Worm (Caenorhabditis elegans) whole organism, L1 larva: Measurements from ENCODE around the gene rod-1.

Experiments used
- C04F5.9 ChIP-seq: sonication (generic microtip); optimal IDR thresholded peaks from 2 replicates; lab custom pipeline; 2016; ENCODE audit warnings: missing genetic modification characterization, missing compliant biosample characterization
- C16A3.4 ChIP-seq: fragments of 150-350 bp; optimal IDR thresholded peaks from 2 replicates; lab custom pipeline; 2014; ENCODE audit warnings: missing biosample characterization, missing genetic modification characterization
- F16B12.6 ChIP-seq: fragments of 150-350 bp; optimal IDR thresholded peaks from 2 replicates; lab custom pipeline; 2014; ENCODE audit warnings: missing biosample characterization, missing genetic modification characterization
- Y116A8C.19 ChIP-seq: sonication (generic microtip); optimal IDR thresholded peaks from 2 replicates; lab custom pipeline; 2016; ENCODE audit warnings: missing compliant biosample characterization, missing genetic modification characterization, borderline replicate concordance
- aly-2 ChIP-seq: fragments of 150-350 bp; optimal IDR thresholded peaks from 2 replicates; lab custom pipeline; 2014; ENCODE audit warnings: missing biosample characterization, missing genetic modification characterization
- ceh-8 ChIP-seq: fragments of 200-800 bp; sonication (Bioruptor generic); optimal IDR thresholded peaks from 2 replicates; lab custom pipeline; 2018; ENCODE audit warnings: mild to moderate bottlenecking, missing genetic modification characterization, moderate library complexity, missing compliant biosample characterization
- ceh-82 ChIP-seq, 3 experiments: fragments of 150-350 bp in 1 of 3; sonication (generic microtip) in 2 of 3; optimal IDR thresholded peaks; 2 replicates each; lab custom pipeline; 2014 to 2017; ENCODE audit warnings: missing biosample characterization in 3 of 3, missing genetic modification characterization in 3 of 3
- dpl-1 ChIP-seq, 3 experiments: fragments of 150-350 bp in 2 of 3; sonication (generic microtip) in 1 of 3; optimal IDR thresholded peaks; 2 replicates each; lab custom pipeline; 2014 to 2017; ENCODE audit warnings: missing biosample characterization in 3 of 3, missing genetic modification characterization in 3 of 3, missing genetic modification reagents in 3 of 3
- dsc-1 ChIP-seq: sonication (generic microtip); optimal IDR thresholded peaks from 2 replicates; lab custom pipeline; 2016; ENCODE audit warnings: mild to moderate bottlenecking, missing genetic modification characterization, missing compliant biosample characterization
- efl-1 ChIP-seq, 4 experiments: fragments of 150-350 bp; optimal IDR thresholded peaks in 3 of 4; peaks in 1 of 4; 1 replicate in 1 of 4; 2 replicates in 3 of 4; lab custom pipeline; 2014; ENCODE audit warnings: missing biosample characterization in 2 of 4, missing genetic modification characterization in 2 of 4, missing genetic modification reagents in 2 of 4
- elt-2 ChIP-seq: sonication (generic microtip); optimal IDR thresholded peaks from 2 replicates; lab custom pipeline; 2016; ENCODE audit warnings: missing genetic modification characterization, mild to moderate bottlenecking, inconsistent platforms, missing compliant biosample characterization, missing genetic modification reagents
- elt-3 ChIP-seq, 6 experiments: fragments of 150-350 bp in 1 of 6; sonication (generic microtip); optimal IDR thresholded peaks; 2 replicates each; lab custom pipeline; 2017 to 2018; ENCODE audit warnings: missing biosample characterization in 6 of 6, missing genetic modification characterization in 6 of 6, inconsistent platforms in 1 of 6
- fkh-10 ChIP-seq: sonication (generic microtip); optimal IDR thresholded peaks from 2 replicates; lab custom pipeline; 2017; ENCODE audit warnings: missing biosample characterization, missing genetic modification reagents, missing genetic modification characterization
- fos-1 ChIP-seq: fragments of 150-350 bp; optimal IDR thresholded peaks from 2 replicates; lab custom pipeline; 2014; ENCODE audit warnings: missing biosample characterization, missing genetic modification characterization
- grh-1 ChIP-seq: fragments of 200-800 bp; sonication (Bioruptor generic); IDR thresholded peaks from 2 replicates; pipeline ENCODE4 v1.3.6; 2022; ENCODE audit warnings: missing genetic modification reagents, missing genetic modification characterization, missing compliant biosample characterization
- hpl-2 ChIP-seq: fragments of 150-350 bp; optimal IDR thresholded peaks from 2 replicates; lab custom pipeline; 2014; ENCODE audit warnings: missing biosample characterization, missing genetic modification reagents, missing genetic modification characterization
- jun-1 ChIP-seq: fragments of 150-350 bp; optimal IDR thresholded peaks from 2 replicates; lab custom pipeline; 2014; ENCODE audit warnings: missing biosample characterization, missing genetic modification reagents, missing genetic modification characterization
- lin-14 ChIP-seq: fragments of 200-800 bp; sonication (Bioruptor generic); optimal IDR thresholded peaks from 2 replicates; lab custom pipeline; 2018; ENCODE audit warnings: mild to moderate bottlenecking, missing genetic modification characterization, moderate library complexity, missing compliant biosample characterization
- lin-15B ChIP-seq: fragments of 150-350 bp; sonication (generic microtip); optimal IDR thresholded peaks from 3 replicates; lab custom pipeline; 2014; ENCODE audit warnings: missing biosample characterization, missing genetic modification characterization
- lin-35 ChIP-seq, 2 experiments: fragments of 150-350 bp; optimal IDR thresholded peaks; 2 replicates each; lab custom pipeline; 2014; ENCODE audit warnings: missing biosample characterization in 2 of 2, missing genetic modification characterization in 2 of 2, missing genetic modification reagents in 2 of 2
- lin-39 ChIP-seq: fragments of 150-350 bp; optimal IDR thresholded peaks from 2 replicates; lab custom pipeline; 2014; ENCODE audit warnings: missing biosample characterization, missing genetic modification reagents, missing genetic modification characterization
- mab-9 ChIP-seq: fragments of 200-800 bp; sonication (Bioruptor generic); IDR thresholded peaks from 2 replicates; pipeline ENCODE4 v1.3.6; 2022; ENCODE audit warnings: missing genetic modification reagents, missing genetic modification characterization, missing compliant biosample characterization
- nhr-11 ChIP-seq: fragments of 150-350 bp; optimal IDR thresholded peaks from 2 replicates; lab custom pipeline; 2014; ENCODE audit warnings: missing biosample characterization, missing genetic modification characterization
- nhr-71 ChIP-seq: sonication (generic microtip); optimal IDR thresholded peaks from 2 replicates; lab custom pipeline; 2016; ENCODE audit warnings: mild to moderate bottlenecking, missing genetic modification characterization, moderate library complexity, missing compliant biosample characterization
- nhr-76 ChIP-seq: sonication (generic microtip); optimal IDR thresholded peaks from 2 replicates; lab custom pipeline; 2017; ENCODE audit warnings: missing biosample characterization, missing genetic modification characterization
- nhr-85 ChIP-seq: sonication (generic microtip); peaks from one replicate; lab custom pipeline; 2016; ENCODE audit warnings: missing genetic modification characterization, inconsistent platforms, missing compliant biosample characterization
- nhr-90 ChIP-seq: sonication (generic microtip); optimal IDR thresholded peaks from 2 replicates; lab custom pipeline; 2016; ENCODE audit warnings: mild to moderate bottlenecking, missing genetic modification characterization, missing compliant biosample characterization; ENCODE audit not compliant: poor library complexity
- sup-37 ChIP-seq: fragments of 200-800 bp; sonication (Bioruptor generic); optimal IDR thresholded peaks from 2 replicates; lab custom pipeline; 2018; ENCODE audit warnings: mild to moderate bottlenecking, missing genetic modification characterization, missing compliant biosample characterization
- tbx-2 ChIP-seq: sonication (generic microtip); optimal IDR thresholded peaks from 2 replicates; lab custom pipeline; 2016; ENCODE audit warnings: missing genetic modification characterization, missing compliant biosample characterization

The rod-1 gene

DNA sequence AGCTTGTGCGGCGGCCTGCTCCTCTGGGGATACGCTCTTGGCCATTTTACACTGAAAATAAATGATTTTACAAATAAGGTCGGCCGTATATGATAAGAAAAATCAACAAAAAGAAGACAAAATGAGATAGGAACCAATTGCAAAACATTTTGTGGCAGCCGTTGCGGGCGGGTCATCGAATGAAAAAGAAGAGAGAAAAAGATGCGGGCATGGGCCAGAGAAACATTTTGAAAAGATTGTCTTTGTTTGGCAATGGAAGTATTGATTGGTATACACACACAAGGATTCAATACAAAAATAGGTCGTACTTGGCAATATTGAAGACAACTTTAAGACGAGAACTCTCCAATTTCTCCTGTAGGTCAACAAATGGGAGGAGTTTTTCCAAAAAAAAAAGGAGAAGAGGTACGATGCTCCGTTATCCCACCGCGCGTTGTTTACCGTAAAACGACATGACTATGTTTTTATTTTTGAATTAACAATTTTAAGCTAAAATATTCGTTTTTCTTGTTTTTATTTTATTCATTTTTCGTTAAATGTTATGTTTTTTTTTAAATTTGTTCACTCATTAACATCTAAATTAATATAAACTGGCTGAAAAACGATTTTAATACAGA is 34.5 kb downstream of the rod-1 start, which contains the start of the genes plc-4 and R05G6.4 (continued):
- peak; percentile 52 for TF ChIP-seq nhr-90
- TF ChIP-seq lin-14, result peak; percentile 48
- TF ChIP-seq fos-1 (tag; lab: Kevin White, UChicago), result no peak
- TF ChIP-seq lin-15B (tag; lab: Kevin White, UChicago), result no peak
- TF ChIP-seq tbx-2, result peak; percentile 38
- TF ChIP-seq dpl-1 (GFP tag; optimal IDR thresholded peaks at IDR 0.05; lab: Kevin White, UChicago), result peak; percentile 37 to 59 (median 55)

DNA sequence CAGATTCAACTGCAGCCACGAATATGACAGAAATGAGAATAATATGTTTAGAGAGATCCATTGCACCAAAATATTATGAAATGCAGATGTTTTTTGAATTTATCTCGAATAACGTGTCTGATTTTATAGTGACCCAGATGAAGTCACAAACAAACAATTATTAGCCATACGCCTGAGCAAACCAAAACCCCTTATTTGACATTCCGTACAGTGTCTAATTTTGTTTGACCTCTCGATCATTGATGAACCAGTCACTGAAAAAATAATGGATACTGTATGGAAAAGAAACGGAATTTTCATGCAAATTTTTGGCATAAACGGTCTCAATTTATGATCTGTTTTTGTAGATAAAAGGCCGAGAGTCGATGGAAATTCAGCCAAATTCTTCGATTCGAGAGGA is 37.9 kb downstream of the rod-1 start, which contains the start of the genes R05G6.9 and R05G6.3:
Gene R05G6.9 (minus strand): TSS at position 101 of the 400 bp plus-strand sequence.
Gene R05G6.3 (plus strand): TSS at position 386 of the 400 bp plus-strand sequence.
- no peak for TF ChIP-seq lin-39
- no peak for TF ChIP-seq jun-1 (tag; lab: Kevin White, UChicago)
- TF ChIP-seq, all 84 proteins: peak for 0

DNA sequence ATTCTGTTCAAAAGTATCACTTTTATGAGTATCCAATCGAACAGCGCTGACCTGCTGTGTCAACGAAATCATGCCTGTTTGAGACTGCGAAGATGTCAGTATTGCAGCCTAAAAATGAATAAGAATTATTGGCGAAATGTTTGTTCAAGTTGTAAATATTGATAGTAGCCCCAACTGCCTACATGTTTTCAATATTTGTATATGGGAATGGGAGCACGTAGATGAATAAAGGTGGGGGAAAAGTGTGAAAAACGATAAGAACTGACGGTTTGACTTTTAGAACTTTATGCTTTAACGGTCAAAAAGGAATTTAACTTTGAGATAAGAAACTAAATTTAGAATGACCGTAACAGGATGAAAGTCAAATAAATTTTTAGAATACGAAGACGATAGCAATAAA is 42.0 kb downstream of the rod-1 start:
- no peak for TF ChIP-seq efl-1 (optimal IDR thresholded peaks at IDR 0.05; lab: Kevin White, UChicago)
- peak in 1 of 2 experiments; percentile 68 for TF ChIP-seq efl-1 (GFP tag; optimal IDR thresholded peaks at IDR 0.05 in 1 of 2; lab: Kevin White, UChicago)
- no peak for TF ChIP-seq ceh-82 (tag; optimal IDR thresholded peaks at IDR 0.05; lab: Kevin White, UChicago)
- TF ChIP-seq lin-35 (GFP tag; optimal IDR thresholded peaks at IDR 0.05; lab: Kevin White, UChicago), result peak in 1 of 2 experiments; percentile 2
- TF ChIP-seq, all 84 proteins: peak for 2

DNA sequence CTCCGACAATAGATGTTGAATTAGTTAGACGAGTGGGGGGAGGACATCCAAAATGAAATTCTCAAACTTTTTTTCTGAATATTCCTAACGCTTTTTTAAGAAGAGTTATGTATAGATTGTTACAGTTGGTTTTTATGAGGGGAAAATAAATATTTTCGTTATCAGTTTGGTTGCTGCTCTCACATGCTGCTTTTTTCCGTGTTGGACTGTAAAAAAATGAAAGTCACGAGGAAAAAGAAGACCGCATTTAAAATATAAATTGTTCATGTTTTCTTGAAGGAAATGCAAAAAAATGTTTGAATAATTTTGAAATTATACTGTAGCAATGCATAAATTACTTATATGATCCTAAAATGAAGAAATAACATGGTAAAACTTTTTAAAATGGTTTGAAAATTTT is 42.6 kb downstream of the rod-1 start:
- TF ChIP-seq Y116A8C.19 (tag; lab: Kevin White, UChicago), result no peak
- TF ChIP-seq elt-2 (tag; lab: Kevin White, UChicago), result peak; percentile 72
- TF ChIP-seq lin-35 (GFP tag; optimal IDR thresholded peaks at IDR 0.05; lab: Kevin White, UChicago), result peak in 1 of 2 experiments; percentile 16
- no peak for TF ChIP-seq sup-37 (GFP tag; lab: Kevin White, UChicago)
- TF ChIP-seq F16B12.6, result no peak

- TF ChIP-seq mab-9 (GFP tag; lab: Robert Waterston, UW) (no peak), ceh-82 (tag; optimal IDR thresholded peaks at IDR 0.05; lab: Kevin White, UChicago) (no peak), nhr-71 (tag; lab: Kevin White, UChicago) (no peak), C04F5.9 (tag; lab: Kevin White, UChicago) (no peak), ceh-8 (no peak), fkh-10 (GFP tag; lab: Kevin White, UChicago) (no peak), aly-2 (no peak), nhr-76 (tag; lab: Kevin White, UChicago) (no peak), lin-14 (peak; percentile 28), elt-3 (tag; optimal IDR thresholded peaks at IDR 0.05; lab: Kevin White, UChicago) (no peak), hpl-2 (no peak), nhr-85 (tag; lab: Kevin White, UChicago) (peak; percentile 29), elt-2 (tag; lab: Kevin White, UChicago) (no peak), nhr-11 (tag; lab: Kevin White, UChicago) (no peak), C16A3.4 (tag; lab: Kevin White, UChicago) (no peak), grh-1 (GFP tag; lab: Robert Waterston, UW) (no peak), lin-39 (no peak)
These were observed 43.3 kb downstream of the rod-1 start for ce11 chrIV:7521591-7521990.

DNA sequence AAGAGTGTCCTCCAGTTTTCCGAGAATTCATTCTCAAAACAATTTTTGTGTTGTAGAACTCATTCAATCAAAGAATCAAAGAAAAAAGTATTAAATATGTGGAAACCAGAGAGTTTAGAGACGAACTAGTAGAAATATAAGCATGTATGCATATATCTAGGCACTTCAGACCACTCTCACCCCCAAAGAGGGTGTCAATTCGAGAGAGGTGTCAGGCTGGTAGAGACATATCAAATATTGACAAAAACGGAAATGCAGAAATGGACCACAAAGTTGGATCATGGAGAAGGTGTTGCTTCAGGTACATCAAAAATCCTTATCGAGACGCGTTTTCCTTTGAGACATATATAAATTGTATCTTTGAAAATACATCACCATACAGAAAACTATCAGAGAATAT is 45.5 kb downstream of the rod-1 start:
- TF ChIP-seq lin-15B (tag; lab: Kevin White, UChicago), result no peak
- TF ChIP-seq elt-3 (tag; optimal IDR thresholded peaks at IDR 0.05; lab: Kevin White, UChicago), result no peak
- TF ChIP-seq ceh-82 (tag; optimal IDR thresholded peaks at IDR 0.05; lab: Kevin White, UChicago), result no peak
- TF ChIP-seq ceh-8, result no peak
- TF ChIP-seq dsc-1 (tag; lab: Kevin White, UChicago), result no peak
- TF ChIP-seq grh-1 (GFP tag; lab: Robert Waterston, UW), result no peak
- TF ChIP-seq lin-14, result peak; percentile 43
